Fruit fly (Drosophila melanogaster) whole organism, embryonic: ENCODE measurements around the gene not.
A peak's percentile ranks its signal among the peaks of the same experiment; 100 is the strongest.

Source experiments
- Adf1 ChIP-seq: fragments of 200-800 bp; sonication (Bioruptor generic); IDR thresholded peaks from 2 replicates; pipeline ENCODE4 v1.3.6; 2022; ENCODE audit warnings: missing biosample characterization, missing genetic modification characterization
- Blimp-1 ChIP-seq: fragments of 200-800 bp; sonication (Bioruptor generic); optimal IDR thresholded peaks from 3 replicates; lab custom pipeline; 2018; ENCODE audit warnings: missing biosample characterization, missing genetic modification characterization, mild to moderate bottlenecking, moderate library complexity, missing genetic modification reagents
- BtbVII ChIP-seq: fragments of 200-800 bp; sonication (Bioruptor generic); optimal IDR thresholded peaks from 3 replicates; lab custom pipeline; 2017; ENCODE audit warnings: missing biosample characterization, mild to moderate bottlenecking, missing genetic modification characterization
- CG1024 ChIP-seq: fragments of 200-800 bp; sonication (Bioruptor generic); IDR thresholded peaks from 2 replicates; pipeline ENCODE4 v1.3.6; 2022; ENCODE audit warnings: missing biosample characterization, missing genetic modification characterization
- CG11247 ChIP-seq: fragments of 200-800 bp; sonication (Bioruptor generic); IDR thresholded peaks from 2 replicates; pipeline ENCODE4 v1.3.6; 2022; ENCODE audit warnings: missing biosample characterization, missing genetic modification characterization
- CG11456 ChIP-seq: fragments of 200-800 bp; sonication (Bioruptor generic); IDR thresholded peaks from 3 replicates; pipeline ENCODE4 v1.3.6; 2022; ENCODE audit warnings: missing biosample characterization, missing genetic modification characterization
- CG11504 ChIP-seq: fragments of 200-800 bp; sonication (Bioruptor generic); optimal IDR thresholded peaks from 3 replicates; lab custom pipeline; 2019; ENCODE audit warnings: missing biosample characterization, mild to moderate bottlenecking, missing genetic modification characterization, moderate library complexity
- CG12071 ChIP-seq: fragments of 200-800 bp; sonication (Bioruptor generic); optimal IDR thresholded peaks from 3 replicates; lab custom pipeline; 2018; ENCODE audit warnings: missing biosample characterization, mild to moderate bottlenecking, missing genetic modification characterization
- CG15601 ChIP-seq: fragments of 200-800 bp; sonication (Bioruptor generic); optimal IDR thresholded peaks from 3 replicates; lab custom pipeline; 2019; ENCODE audit warnings: missing biosample characterization, mild to moderate bottlenecking, missing genetic modification characterization, moderate library complexity
- CG17612 ChIP-seq: fragments of 200-800 bp; sonication (Bioruptor generic); IDR thresholded peaks from 2 replicates; pipeline ENCODE4 v1.3.6; 2022; ENCODE audit warnings: missing biosample characterization, missing genetic modification characterization
- CG30020 ChIP-seq: fragments of 200-800 bp; optimal IDR thresholded peaks from 2 replicates; lab custom pipeline; 2019; ENCODE audit warnings: missing biosample characterization, mild to moderate bottlenecking, missing genetic modification characterization, moderate library complexity
- CG3847 ChIP-seq: fragments of 200-800 bp; sonication (Bioruptor generic); IDR thresholded peaks from 2 replicates; pipeline ENCODE4 v1.3.6; 2022; ENCODE audit warnings: missing biosample characterization, missing genetic modification characterization
- CG4328 ChIP-seq: fragments of 200-800 bp; sonication (Bioruptor generic); optimal IDR thresholded peaks from 3 replicates; lab custom pipeline; 2017; ENCODE audit warnings: missing biosample characterization, missing genetic modification reagents, missing genetic modification characterization
- CG4617 ChIP-seq: fragments of 200-800 bp; sonication (Bioruptor generic); optimal IDR thresholded peaks from 3 replicates; lab custom pipeline; 2016; ENCODE audit warnings: missing biosample characterization, missing genetic modification characterization, borderline replicate concordance
- CG4820 ChIP-seq: fragments of 200-800 bp; sonication (Bioruptor generic); optimal IDR thresholded peaks from 3 replicates; lab custom pipeline; 2016; ENCODE audit warnings: missing biosample characterization, missing genetic modification characterization
- CG7357 ChIP-seq: fragments of 200-800 bp; sonication (Bioruptor generic); IDR thresholded peaks from 3 replicates; pipeline ENCODE4 v1.3.6; 2022; ENCODE audit warnings: missing biosample characterization, missing genetic modification characterization
- CG7786 ChIP-seq: fragments of 200-800 bp; sonication (Bioruptor generic); optimal IDR thresholded peaks from 2 replicates; lab custom pipeline; 2016; ENCODE audit warnings: missing biosample characterization, missing genetic modification characterization
- CG7987 ChIP-seq: fragments of 200-800 bp; sonication (Bioruptor generic); optimal IDR thresholded peaks from 2 replicates; lab custom pipeline; 2018; ENCODE audit warnings: missing biosample characterization, mild to moderate bottlenecking, missing genetic modification characterization, moderate library complexity
- CG8359 ChIP-seq: fragments of 200-800 bp; sonication (Bioruptor generic); optimal IDR thresholded peaks from 2 replicates; lab custom pipeline; 2017; ENCODE audit warnings: missing biosample characterization, mild to moderate bottlenecking, missing genetic modification characterization, borderline replicate concordance
- CG8478 ChIP-seq: fragments of >200 bp; optimal IDR thresholded peaks from 2 replicates; lab custom pipeline; 2018
- CTCF ChIP-seq: fragments of 200-800 bp; sonication (Bioruptor generic); optimal IDR thresholded peaks from 2 replicates; lab custom pipeline; 2017; ENCODE audit warnings: missing biosample characterization, mild to moderate bottlenecking, missing genetic modification characterization, moderate library complexity
- Dad ChIP-seq: fragments of 200-800 bp; sonication (Bioruptor generic); optimal IDR thresholded peaks from 3 replicates; lab custom pipeline; 2016; ENCODE audit warnings: missing biosample characterization, missing genetic modification characterization
- Dfd ChIP-seq, 2 experiments: fragments of >200 bp; optimal IDR thresholded peaks; 2 replicates each; lab custom pipeline; 2017; ENCODE audit warnings: missing biosample characterization in 2 of 2, missing genetic modification characterization in 2 of 2
- Dll ChIP-seq: fragments of 200-800 bp; sonication (Bioruptor generic); IDR thresholded peaks from 4 replicates; pipeline ENCODE4 v1.3.6; 2022; ENCODE audit warnings: missing biosample characterization, missing genetic modification characterization; ENCODE audit not compliant: partially characterized antibody
- HLH4C ChIP-seq: fragments of 200-800 bp; sonication (Bioruptor generic); IDR thresholded peaks from 3 replicates; pipeline ENCODE4 v1.3.6; 2022; ENCODE audit warnings: missing biosample characterization, missing genetic modification characterization; ENCODE audit not compliant: partially characterized antibody
- HLH54F ChIP-seq: fragments of 200-800 bp; sonication (Bioruptor generic); optimal IDR thresholded peaks from 3 replicates; lab custom pipeline; 2016; ENCODE audit warnings: missing biosample characterization, missing genetic modification characterization
- Hmx ChIP-seq: fragments of 200-800 bp; sonication (Bioruptor generic); optimal IDR thresholded peaks from 2 replicates; lab custom pipeline; 2016; ENCODE audit warnings: missing biosample characterization, missing genetic modification characterization
- Hr3 ChIP-seq: fragments of 200-800 bp; sonication (Bioruptor generic); optimal IDR thresholded peaks from 3 replicates; lab custom pipeline; 2016; ENCODE audit warnings: missing biosample characterization, missing genetic modification characterization
- Lpt ChIP-seq: fragments of >200 bp; optimal IDR thresholded peaks from 2 replicates; lab custom pipeline; 2018; ENCODE audit warnings: missing biosample characterization, missing genetic modification characterization
- Myb ChIP-seq: fragments of 200-800 bp; sonication (Bioruptor generic); optimal IDR thresholded peaks from 2 replicates; lab custom pipeline; 2016; ENCODE audit warnings: missing biosample characterization, missing genetic modification characterization
- NFAT ChIP-seq: fragments of 200-800 bp; sonication (Bioruptor generic); IDR thresholded peaks from 2 replicates; pipeline ENCODE4 v1.3.6; 2022; ENCODE audit warnings: missing biosample characterization, missing genetic modification characterization
- Nf-YC ChIP-seq: fragments of 200-800 bp; optimal IDR thresholded peaks from 3 replicates; lab custom pipeline; 2019; ENCODE audit warnings: missing biosample characterization, mild to moderate bottlenecking, missing genetic modification characterization, moderate library complexity
- Ravus ChIP-seq: fragments of 200-800 bp; sonication (Bioruptor generic); IDR thresholded peaks from 2 replicates; pipeline ENCODE4 v1.3.6; 2022; ENCODE audit warnings: missing biosample characterization, missing genetic modification characterization
- Taf1 ChIP-seq: fragments of 200-800 bp; sonication (Bioruptor generic); IDR thresholded peaks from 2 replicates; pipeline ENCODE4 v1.3.6; 2022; ENCODE audit warnings: missing biosample characterization, missing genetic modification characterization
- Xrp1 ChIP-seq: fragments of 200-800 bp; sonication (Bioruptor generic); IDR thresholded peaks from 2 replicates; pipeline ENCODE4 v1.3.6; 2022; ENCODE audit warnings: missing biosample characterization, missing genetic modification characterization
- al ChIP-seq: fragments of 200-800 bp; sonication (Bioruptor generic); IDR thresholded peaks from 2 replicates; pipeline ENCODE4 v1.3.6; 2022; ENCODE audit warnings: missing biosample characterization, missing genetic modification characterization
- btn ChIP-seq: fragments of 200-800 bp; sonication (Bioruptor generic); optimal IDR thresholded peaks from 2 replicates; lab custom pipeline; 2016; ENCODE audit warnings: missing biosample characterization, missing genetic modification characterization
- chm ChIP-seq: fragments of 200-800 bp; sonication (Bioruptor generic); IDR thresholded peaks from 2 replicates; pipeline ENCODE4 v1.3.6; 2022; ENCODE audit warnings: missing biosample characterization, missing genetic modification characterization
- esg ChIP-seq: fragments of 200-800 bp; sonication (Bioruptor generic); conservative IDR thresholded peaks from 2 replicates; pipeline ENCODE4 v1.3.6; 2022; ENCODE audit warnings: missing biosample characterization, missing genetic modification characterization
- eve ChIP-seq, 2 experiments: fragments of >200 bp; optimal IDR thresholded peaks; 2 replicates each; lab custom pipeline; 2017; ENCODE audit warnings: missing biosample characterization in 2 of 2, missing genetic modification characterization in 2 of 2
- gce ChIP-seq: fragments of 200-800 bp; sonication (Bioruptor generic); IDR thresholded peaks from 3 replicates; pipeline ENCODE4 v1.3.6; 2022; ENCODE audit warnings: missing biosample characterization, missing genetic modification characterization
- ham ChIP-seq: fragments of 200-800 bp; sonication (Bioruptor generic); IDR thresholded peaks from 2 replicates; pipeline ENCODE4 v1.3.6; 2022; ENCODE audit warnings: missing biosample characterization, missing genetic modification characterization
- hkb ChIP-seq, 2 experiments: fragments of 200-800 bp in 1 of 2; fragments of >200 bp in 1 of 2; sonication (Bioruptor generic) in 1 of 2; IDR thresholded peaks in 1 of 2; optimal IDR thresholded peaks in 1 of 2; 2 replicates each; pipeline versions ENCODE4 v1.3.6 to Lab custom; 2017 to 2022; ENCODE audit warnings: missing biosample characterization in 1 of 2, missing genetic modification characterization in 1 of 2
- insv ChIP-seq, 2 experiments: fragments of 200-800 bp; sonication (Bioruptor generic); optimal IDR thresholded peaks; 3 replicates each; lab custom pipeline; 2016 to 2018; ENCODE audit warnings: missing biosample characterization in 2 of 2, missing genetic modification characterization in 2 of 2
- jing ChIP-seq: fragments of 200-800 bp; sonication (Bioruptor generic); optimal IDR thresholded peaks from 2 replicates; lab custom pipeline; 2018; ENCODE audit warnings: missing biosample characterization, mild to moderate bottlenecking, missing genetic modification characterization
- oc ChIP-seq: fragments of 200-800 bp; sonication (Bioruptor generic); optimal IDR thresholded peaks from 2 replicates; lab custom pipeline; 2018; ENCODE audit warnings: missing biosample characterization, mild to moderate bottlenecking, missing genetic modification characterization, moderate library complexity
- org-1 ChIP-seq: fragments of 200-800 bp; sonication (Bioruptor generic); optimal IDR thresholded peaks from 2 replicates; lab custom pipeline; 2017; ENCODE audit warnings: missing biosample characterization, missing genetic modification characterization
- otp ChIP-seq: fragments of 200-800 bp; sonication (Bioruptor generic); IDR thresholded peaks from 3 replicates; pipeline ENCODE4, ENCODE4 v1.3.6; 2022; ENCODE audit warnings: missing biosample characterization, missing genetic modification characterization
- run ChIP-seq: fragments of 200-800 bp; sonication (Bioruptor generic); optimal IDR thresholded peaks from 3 replicates; lab custom pipeline; 2018; ENCODE audit warnings: missing biosample characterization, mild to moderate bottlenecking, missing genetic modification characterization
- slbo ChIP-seq: fragments of 200-800 bp; sonication (Bioruptor generic); IDR thresholded peaks from 2 replicates; pipeline ENCODE4 v1.3.6; 2022; ENCODE audit warnings: missing biosample characterization, missing genetic modification characterization
- sqz ChIP-seq: fragments of 200-800 bp; sonication (Bioruptor generic); optimal IDR thresholded peaks from 3 replicates; lab custom pipeline; 2018; ENCODE audit warnings: missing biosample characterization, mild to moderate bottlenecking, missing genetic modification characterization
- tin ChIP-seq: fragments of 200-800 bp; sonication (Bioruptor generic); optimal IDR thresholded peaks from 3 replicates; lab custom pipeline; 2016; ENCODE audit warnings: missing biosample characterization, missing genetic modification characterization

Gene not

dm6 chr3L:18625786-18626185 lies 3.9 kb upstream of the not start, which contains the start of gene MYPT-75D (continued):
- TF ChIP-seq Nf-YC (tag; lab: Kevin White, UChicago) = peak; percentile 20
- peak; percentile 44 for TF ChIP-seq CG11504
- TF ChIP-seq CG4328 (GFP tag; lab: Kevin White, UChicago) = no peak
- TF ChIP-seq Lpt = no peak
- no peak for TF ChIP-seq BtbVII
- no peak for TF ChIP-seq hkb (optimal IDR thresholded peaks at IDR 0.05; lab: Kevin White, UChicago)
- peak; percentile 11; the same call in 1 of the 2 replicates for TF ChIP-seq hkb (GFP tag; IDR thresholded peaks at IDR 0.05; lab: Robert Waterston, UW)
- TF ChIP-seq eve (GFP tag; optimal IDR thresholded peaks at IDR 0.05; lab: Kevin White, UChicago) = no peak
- TF ChIP-seq Ravus = no peak
- TF ChIP-seq CG7786 (GFP tag; lab: Kevin White, UChicago) = no peak
- no peak for TF ChIP-seq CG11456
- TF ChIP-seq HLH4C (GFP tag; lab: Robert Waterston, UW) = peak; percentile 87
- TF ChIP-seq CG17612 (GFP tag; lab: Robert Waterston, UW) = no peak
- no peak for TF ChIP-seq ham (GFP tag; lab: Robert Waterston, UW)
- no peak for TF ChIP-seq CTCF (GFP tag; lab: Kevin White, UChicago)
- peak; percentile 4 for TF ChIP-seq oc (tag; lab: Kevin White, UChicago)
- TF ChIP-seq CG12071 (GFP tag; lab: Kevin White, UChicago) = peak; percentile 32
- TF ChIP-seq slbo = 0 out of 2 replicates have a peak, but pooled peaks have one; percentile 27
- no peak for TF ChIP-seq Hr3 (GFP tag; lab: Kevin White, UChicago)
- TF ChIP-seq CG3847 (GFP tag; lab: Robert Waterston, UW) = no peak
- no peak for TF ChIP-seq Dfd (GFP tag; optimal IDR thresholded peaks at IDR 0.05; lab: Kevin White, UChicago)
- no peak for TF ChIP-seq al (GFP tag; lab: Robert Waterston, UW)
- no peak for TF ChIP-seq CG7357 (GFP tag; lab: Robert Waterston, UW)
- peak; percentile 52; the same call in 2 of the 3 replicates for TF ChIP-seq otp (GFP tag; lab: Robert Waterston, UW)
- no peak for TF ChIP-seq CG8478 (lab: Kevin White, UChicago)
- TF ChIP-seq Blimp-1 = no peak
- peak; percentile 55 for TF ChIP-seq Myb (GFP tag; lab: Kevin White, UChicago)
- no peak for TF ChIP-seq Hmx (GFP tag; lab: Kevin White, UChicago)
- no peak for TF ChIP-seq org-1 (GFP tag; lab: Kevin White, UChicago)
- peak; percentile 91 for TF ChIP-seq Dll
- no peak for TF ChIP-seq sqz (GFP tag; lab: Kevin White, UChicago)
- TF ChIP-seq gce (GFP tag; lab: Robert Waterston, UW) = no peak
- no peak for TF ChIP-seq CG4617 (GFP tag; lab: Kevin White, UChicago)
- peak; percentile 30 for TF ChIP-seq CG15601 (tag; lab: Kevin White, UChicago)
- TF ChIP-seq Xrp1 (GFP tag; lab: Robert Waterston, UW) = 0 out of 2 replicates have a peak, but pooled peaks have one; percentile 6
- TF ChIP-seq Adf1 (GFP tag; lab: Robert Waterston, UW) = peak; percentile 39; the same call in 1 of the 2 replicates
- no peak for TF ChIP-seq CG11247 (GFP tag; lab: Robert Waterston, UW)
- TF ChIP-seq Dad (GFP tag; lab: Kevin White, UChicago) = peak; percentile 45
- TF ChIP-seq Taf1 (GFP tag; lab: Robert Waterston, UW) = no peak
- TF ChIP-seq HLH54F (GFP tag; lab: Kevin White, UChicago) = peak; percentile 2
- TF ChIP-seq CG4820 (GFP tag; lab: Kevin White, UChicago) = no peak
- TF ChIP-seq CG7987 (GFP tag; lab: Kevin White, UChicago) = peak; percentile 32
- TF ChIP-seq chm = peak; percentile 83
- TF ChIP-seq NFAT (GFP tag; lab: Robert Waterston, UW) = peak; percentile 46; the same call in 1 of the 2 replicates
- TF ChIP-seq insv (GFP tag; optimal IDR thresholded peaks at IDR 0.05; lab: Kevin White, UChicago) = peak in 1 of 2 experiments; percentile 42
- no peak for TF ChIP-seq tin
- no peak for TF ChIP-seq CG8359 (GFP tag; lab: Kevin White, UChicago)
- TF ChIP-seq jing (GFP tag; lab: Kevin White, UChicago) = no peak
- no peak for TF ChIP-seq esg (GFP tag; lab: Robert Waterston, UW)
- TF ChIP-seq CG1024 (GFP tag; lab: Robert Waterston, UW) = no peak; the same call in 1 of the 2 replicates
- no peak for TF ChIP-seq run (tag; lab: Kevin White, UChicago)
- no peak for TF ChIP-seq btn (GFP tag; lab: Kevin White, UChicago)
- peak; percentile 29 for TF ChIP-seq CG30020
